Worm (Caenorhabditis elegans): ENCODE data around the gene lst-2.

- TF ChIP-seq ztf-11 (tag; optimal IDR thresholded peaks at IDR 0.05) = no peak
- no peak for TF ChIP-seq lin-13 (tag; optimal IDR thresholded peaks at IDR 0.05)
- TF ChIP-seq M03D4.4 (tag; optimal IDR thresholded peaks at IDR 0.05) = no peak
- TF ChIP-seq flh-1 (GFP tag; optimal IDR thresholded peaks at IDR 0.05) = no peak
These were observed 5.5 kb downstream of the lst-2 start, which contains the start of gene R160.12 for ce11 chrX:4377689-4378088.
